Worm (Caenorhabditis elegans): ENCODE data around the gene ilkp-1.

The ilkp-1 gene

DNA sequence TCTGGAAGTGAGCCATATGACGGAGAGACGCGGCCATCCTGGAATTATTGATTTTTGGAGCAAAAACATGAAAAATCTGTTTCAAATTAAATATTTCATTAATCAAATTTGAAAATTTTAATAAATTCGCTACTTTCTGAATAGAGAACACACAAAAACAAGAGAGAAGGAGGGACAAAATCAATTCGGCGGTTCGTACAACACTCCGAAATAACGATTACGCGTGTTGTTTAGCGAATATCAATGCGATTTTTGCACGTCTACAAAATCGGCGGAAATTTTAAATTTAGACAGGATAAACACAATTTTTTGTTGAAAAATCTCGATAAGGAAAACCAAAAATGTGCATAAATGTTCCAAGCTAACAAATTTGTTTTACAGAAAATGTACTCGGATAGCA, at the start of gene ilkp-1, which contains the start of gene sdhd-1:
Gene ilkp-1 (plus strand): TSS at position 380 of the 400 bp plus-strand sequence.
Gene sdhd-1 (minus strand): TSS at position 38 of the 400 bp plus-strand sequence.
- TF ChIP-seq nhr-12 (tag; optimal IDR thresholded peaks at IDR 0.05): no peak
- peak; percentile 49 for TF ChIP-seq lsy-2 (tag; optimal IDR thresholded peaks at IDR 0.05)
- peak; percentile 71 for TF ChIP-seq ces-1 (GFP tag; optimal IDR thresholded peaks at IDR 0.05)

ce11 chrII:11004381-11004780, 45.7 kb upstream of the ilkp-1 start:
- TF ChIP-seq elt-3 (tag; optimal IDR thresholded peaks at IDR 0.05) (no peak), unc-120 (tag; optimal IDR thresholded peaks at IDR 0.05; ENCODE audit: poor library complexity, severe bottlenecking) (no peak), lsy-2 (tag; optimal IDR thresholded peaks at IDR 0.05) (no peak), drap-1 (GFP tag; optimal IDR thresholded peaks at IDR 0.05) (no peak), mep-1 (tag; optimal IDR thresholded peaks at IDR 0.05) (no peak), ceh-43 (GFP tag; optimal IDR thresholded peaks at IDR 0.05) (no peak), pha-4 (tag; optimal IDR thresholded peaks at IDR 0.05) (no peak), unc-39 (tag; optimal IDR thresholded peaks at IDR 0.05) (no peak), snpc-4 (tag; optimal IDR thresholded peaks at IDR 0.05) (no peak), zip-8 (tag; optimal IDR thresholded peaks at IDR 0.05) (no peak), flh-1 (GFP tag; optimal IDR thresholded peaks at IDR 0.05) (no peak), nhr-76 (tag; optimal IDR thresholded peaks at IDR 0.05) (no peak), nhr-237 (tag; optimal IDR thresholded peaks at IDR 0.05) (no peak)

- TF ChIP-seq M03D4.4 (tag; optimal IDR thresholded peaks at IDR 0.05): no peak
- TF ChIP-seq cnd-1 (tag; optimal IDR thresholded peaks at IDR 0.05): no peak
- TF ChIP-seq ceh-43 (GFP tag; optimal IDR thresholded peaks at IDR 0.05): no peak
- TF ChIP-seq pha-4 (tag; optimal IDR thresholded peaks at IDR 0.05): no peak
- TF ChIP-seq bed-3 (GFP tag; optimal IDR thresholded peaks at IDR 0.05): no peak
- no peak for TF ChIP-seq ces-1 (GFP tag; optimal IDR thresholded peaks at IDR 0.05)
- TF ChIP-seq hlh-1 (tag; optimal IDR thresholded peaks at IDR 0.05): no peak
- TF ChIP-seq ham-2 (GFP tag; optimal IDR thresholded peaks at IDR 0.05): no peak
- TF ChIP-seq unc-39 (tag; optimal IDR thresholded peaks at IDR 0.05): no peak
- TF ChIP-seq blmp-1 (tag; optimal IDR thresholded peaks at IDR 0.05): no peak
- TF ChIP-seq nhr-28 (tag; optimal IDR thresholded peaks at IDR 0.05): no peak
- no peak for TF ChIP-seq elt-3 (tag; optimal IDR thresholded peaks at IDR 0.05)
- no peak for TF ChIP-seq lsy-2 (tag; optimal IDR thresholded peaks at IDR 0.05)
- TF ChIP-seq tbx-8 (GFP tag; optimal IDR thresholded peaks at IDR 0.05): no peak
- TF ChIP-seq snpc-4 (tag; optimal IDR thresholded peaks at IDR 0.05): no peak
- TF ChIP-seq unc-120 (tag; optimal IDR thresholded peaks at IDR 0.05; ENCODE audit: poor library complexity, severe bottlenecking): no peak
- no peak for TF ChIP-seq ceh-83 (GFP tag; optimal IDR thresholded peaks at IDR 0.05)
- TF ChIP-seq lin-13 (tag; optimal IDR thresholded peaks at IDR 0.05): no peak
- no peak for TF ChIP-seq mep-1 (tag; optimal IDR thresholded peaks at IDR 0.05)
These were observed 39.1 kb upstream of the ilkp-1 start for ce11 chrII:11010914-11011313.

- TF ChIP-seq sem-2 (GFP tag; optimal IDR thresholded peaks at IDR 0.05): no peak
- no peak for TF ChIP-seq lin-32 (GFP tag; optimal IDR thresholded peaks at IDR 0.05)
- TF ChIP-seq ceh-83 (GFP tag; optimal IDR thresholded peaks at IDR 0.05): peak; percentile 17
- TF ChIP-seq ceh-39 (tag; optimal IDR thresholded peaks at IDR 0.05): no peak
- TF ChIP-seq ces-1 (GFP tag; optimal IDR thresholded peaks at IDR 0.05): no peak
These were observed 37.4 kb upstream of the ilkp-1 start for ce11 chrII:11012532-11013179.

DNA sequence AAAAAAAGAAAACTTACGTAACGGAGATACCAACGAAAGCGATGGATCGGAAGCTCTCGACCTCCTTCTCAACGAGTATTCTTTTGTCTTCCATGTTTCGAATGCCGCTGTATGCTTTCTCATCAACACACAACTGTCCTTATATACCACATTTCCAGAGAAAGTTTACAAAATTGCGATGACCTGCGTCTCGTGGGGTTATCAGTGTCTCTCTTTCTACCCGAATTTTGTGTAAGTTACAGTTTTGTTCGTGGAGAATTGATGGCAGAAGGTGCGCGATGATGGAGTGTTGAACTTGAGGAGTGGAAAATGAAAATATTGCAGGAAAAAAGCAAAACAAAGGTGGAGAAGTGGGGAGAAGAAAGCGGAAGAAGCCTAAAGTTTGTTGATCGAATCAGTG, 36.4 kb upstream of the ilkp-1 start, which contains the start of gene col-81:
Gene col-81 (minus strand): TSS at position 101 of the 400 bp plus-strand sequence.
- TF ChIP-seq M03D4.4 (tag; optimal IDR thresholded peaks at IDR 0.05) (no peak), ceh-43 (GFP tag; optimal IDR thresholded peaks at IDR 0.05) (no peak), lsy-2 (tag; optimal IDR thresholded peaks at IDR 0.05) (no peak), ztf-11 (tag; optimal IDR thresholded peaks at IDR 0.05) (no peak), tbx-8 (GFP tag; optimal IDR thresholded peaks at IDR 0.05) (no peak), snpc-4 (tag; optimal IDR thresholded peaks at IDR 0.05) (no peak), sptf-1 (tag; optimal IDR thresholded peaks at IDR 0.05) (no peak), ces-1 (GFP tag; optimal IDR thresholded peaks at IDR 0.05) (no peak), unc-62 (GFP tag; optimal IDR thresholded peaks at IDR 0.05) (no peak)
